Fruit fly (Drosophila melanogaster): Measurements from ENCODE around the gene dj.

dj gene

dm6 chr3R:7074297-7075114, 15.4 kb downstream of the dj start, which contains the start of the genes Ufl1 and CG1943 (continued):
- TF ChIP-seq grn (GFP tag; optimal IDR thresholded peaks at IDR 0.05) (peak; percentile 98), gem (tag; optimal IDR thresholded peaks at IDR 0.05) (peak; percentile 22), bab2 (GFP tag; optimal IDR thresholded peaks at IDR 0.05) (no peak), cg (GFP tag; optimal IDR thresholded peaks at IDR 0.05) (peak; percentile 78), CG8281 (tag; optimal IDR thresholded peaks at IDR 0.05) (no peak), CG17829 (tag; optimal IDR thresholded peaks at IDR 0.05) (peak; percentile 6), CG12104 (GFP tag; optimal IDR thresholded peaks at IDR 0.05) (no peak), lmd (GFP tag; IDR thresholded peaks at IDR 0.05) (no peak), Usf (GFP tag; optimal IDR thresholded peaks at IDR 0.05) (no peak), Hand (GFP tag; optimal IDR thresholded peaks at IDR 0.05) (no peak), Jarid2 (GFP tag; optimal IDR thresholded peaks at IDR 0.05) (peak; percentile 9), CG7786 (GFP tag; optimal IDR thresholded peaks at IDR 0.05) (no peak), CG15514 (GFP tag; optimal IDR thresholded peaks at IDR 0.05) (peak; percentile 49), stc (GFP tag; IDR thresholded peaks at IDR 0.05) (no peak), CG16779 (GFP tag; IDR thresholded peaks at IDR 0.05) (no peak), D19A (tag; optimal IDR thresholded peaks at IDR 0.05) (no peak), CG32772 (GFP tag; IDR thresholded peaks at IDR 0.05) (no peak), CG32532 (GFP tag; IDR thresholded peaks at IDR 0.05) (no peak), CG12942 (GFP tag; optimal IDR thresholded peaks at IDR 0.05) (no peak), CG17912 (GFP tag; optimal IDR thresholded peaks at IDR 0.05) (no peak), CG12744 (GFP tag; optimal IDR thresholded peaks at IDR 0.05) (no peak), pita (GFP tag; optimal IDR thresholded peaks at IDR 0.05) (peak; percentile 86), br (optimal IDR thresholded peaks at IDR 0.05) (no peak), CG3281 (GFP tag; optimal IDR thresholded peaks at IDR 0.05) (no peak), CG2678 (tag; optimal IDR thresholded peaks at IDR 0.05) (no peak), CG13123 (GFP tag; optimal IDR thresholded peaks at IDR 0.05) (no peak), ttk (GFP tag; IDR thresholded peaks at IDR 0.05) (no peak), CG30403 (GFP tag; optimal IDR thresholded peaks at IDR 0.05) (peak; percentile 25), CG13894 (tag; optimal IDR thresholded peaks at IDR 0.05) (no peak), crp (GFP tag; optimal IDR thresholded peaks at IDR 0.05) (no peak), pzg (GFP tag; optimal IDR thresholded peaks at IDR 0.05) (peak; percentile 88), bcd (GFP tag; optimal IDR thresholded peaks at IDR 0.05) (no peak), Sry-β (GFP tag; optimal IDR thresholded peaks at IDR 0.05) (no peak), tap (tag; optimal IDR thresholded peaks at IDR 0.05) (no peak), nerfin-1 (tag; optimal IDR thresholded peaks at IDR 0.05) (peak; percentile 99), pros (GFP tag; optimal IDR thresholded peaks at IDR 0.05) (peak; percentile 74), CG10462 (GFP tag; optimal IDR thresholded peaks at IDR 0.05) (no peak), CG7556 (GFP tag; optimal IDR thresholded peaks at IDR 0.05) (no peak), fd64A (GFP tag; optimal IDR thresholded peaks at IDR 0.05) (peak; percentile 1), CG4404 (GFP tag; IDR thresholded peaks at IDR 0.05) (no peak), CG11504 (tag; optimal IDR thresholded peaks at IDR 0.05) (peak; percentile 21), sna (GFP tag; IDR thresholded peaks at IDR 0.05; ENCODE audit: partially characterized antibody) (no peak), Xbp1 (GFP tag; optimal IDR thresholded peaks at IDR 0.05) (no peak), hb (GFP tag; IDR thresholded peaks at IDR 0.05; ENCODE audit: partially characterized antibody) (no peak), Scr (GFP tag; IDR thresholded peaks at IDR 0.05; ENCODE audit: partially characterized antibody) (no peak), Deaf1 (tag; optimal IDR thresholded peaks at IDR 0.05) (no peak), CG10267 (tag; optimal IDR thresholded peaks at IDR 0.05) (peak; percentile 71), CHES-1-like (GFP tag; optimal IDR thresholded peaks at IDR 0.05) (peak; percentile 71), zen2 (GFP tag; IDR thresholded peaks at IDR 0.05; ENCODE audit: partially characterized antibody) (no peak)
